Worm (Caenorhabditis elegans): ENCODE data around the gene F56C9.8.

DNA sequence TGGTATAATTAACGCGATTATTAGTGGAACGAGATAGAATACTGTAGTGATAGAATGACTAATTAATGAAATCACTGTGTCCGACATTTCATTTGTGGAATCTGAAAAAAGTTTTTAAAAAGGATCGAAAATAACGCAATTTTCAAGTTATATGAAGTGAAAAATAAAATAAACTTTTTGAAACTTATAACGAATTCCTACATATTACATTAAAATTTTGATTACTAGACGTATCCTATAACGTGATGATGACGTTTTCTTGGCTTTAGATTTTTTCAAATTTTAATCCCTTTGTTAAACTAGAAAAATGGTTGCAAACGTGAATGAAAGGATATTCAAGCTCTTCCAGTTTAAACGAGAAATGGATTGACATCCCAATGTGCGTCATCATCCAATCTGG is 28.8 kb downstream of the F56C9.8 start, which contains the start of gene algn-11:
- no peak for TF ChIP-seq unc-62 (GFP tag; optimal IDR thresholded peaks at IDR 0.05)
- TF ChIP-seq lsy-2 (tag; optimal IDR thresholded peaks at IDR 0.05) = no peak
- TF ChIP-seq fos-1 (tag; optimal IDR thresholded peaks at IDR 0.05) = no peak
- no peak for TF ChIP-seq nhr-11 (tag; optimal IDR thresholded peaks at IDR 0.05)
- TF ChIP-seq ztf-11 (tag; optimal IDR thresholded peaks at IDR 0.05) = no peak
- TF ChIP-seq Y55F3AM.14 (GFP tag; optimal IDR thresholded peaks at IDR 0.05) = no peak
- TF ChIP-seq alr-1 (tag; optimal IDR thresholded peaks at IDR 0.05) = no peak
- no peak for TF ChIP-seq snpc-4 (tag; optimal IDR thresholded peaks at IDR 0.05)
- no peak for TF ChIP-seq lin-13 (GFP tag; optimal IDR thresholded peaks at IDR 0.05)
- TF ChIP-seq nhr-6 (tag; optimal IDR thresholded peaks at IDR 0.05) = no peak
- no peak for TF ChIP-seq lin-39 (tag; optimal IDR thresholded peaks at IDR 0.05)
- TF ChIP-seq ztf-1 (GFP tag; conservative IDR thresholded peaks at IDR 0.05) = no peak
- TF ChIP-seq nhr-237 (tag; optimal IDR thresholded peaks at IDR 0.05) = no peak
